Fruit fly (Drosophila melanogaster) whole organism, embryonic: Measurements from ENCODE around the gene CG6951.

Source experiments
- B-H2 ChIP-seq: fragments of 200-800 bp; sonication (Bioruptor generic); optimal IDR thresholded peaks from 2 replicates; lab custom pipeline; 2018; ENCODE audit warnings: missing biosample characterization, mild to moderate bottlenecking, missing genetic modification characterization
- BEAF-32 ChIP-seq: fragments of 200-800 bp; sonication (Bioruptor generic); optimal IDR thresholded peaks from 3 replicates; lab custom pipeline; 2017; ENCODE audit warnings: missing biosample characterization, missing genetic modification characterization, mild to moderate bottlenecking, moderate library complexity, missing genetic modification reagents
- CG10431 ChIP-seq: fragments of 200-800 bp; sonication (Bioruptor generic); optimal IDR thresholded peaks from 3 replicates; lab custom pipeline; 2018; ENCODE audit warnings: missing biosample characterization, mild to moderate bottlenecking, missing genetic modification characterization
- CG11695 ChIP-seq: fragments of 200-800 bp; sonication (Bioruptor generic); IDR thresholded peaks from 3 replicates; pipeline ENCODE4 v1.3.6; 2022; ENCODE audit warnings: missing biosample characterization, missing genetic modification characterization
- CG12104 ChIP-seq: fragments of 200-800 bp; sonication (Bioruptor generic); optimal IDR thresholded peaks from 3 replicates; lab custom pipeline; 2016; ENCODE audit warnings: missing biosample characterization, missing genetic modification characterization
- CG12659 ChIP-seq: fragments of 200-800 bp; sonication (Bioruptor generic); optimal IDR thresholded peaks from 3 replicates; lab custom pipeline; 2017; ENCODE audit warnings: mild to moderate bottlenecking, missing biosample characterization, missing genetic modification reagents, missing genetic modification characterization
- CG12744 ChIP-seq: fragments of 200-800 bp; sonication (Bioruptor generic); optimal IDR thresholded peaks from 2 replicates; lab custom pipeline; 2016; ENCODE audit warnings: missing biosample characterization, missing genetic modification characterization
- CG15696 ChIP-seq: fragments of 200-800 bp; sonication (Bioruptor generic); optimal IDR thresholded peaks from 2 replicates; lab custom pipeline; 2019; ENCODE audit warnings: missing biosample characterization, mild to moderate bottlenecking, missing genetic modification characterization, moderate library complexity
- CG1647 ChIP-seq: fragments of 200-800 bp; sonication (Bioruptor generic); optimal IDR thresholded peaks from 3 replicates; lab custom pipeline; 2016; ENCODE audit warnings: missing biosample characterization, missing genetic modification characterization
- CG17829 ChIP-seq: fragments of 200-800 bp; optimal IDR thresholded peaks from 2 replicates; lab custom pipeline; 2019; ENCODE audit warnings: missing biosample characterization, mild to moderate bottlenecking, missing genetic modification characterization, moderate library complexity
- CG1792 ChIP-seq: fragments of 200-800 bp; sonication (Bioruptor generic); optimal IDR thresholded peaks from 2 replicates; lab custom pipeline; 2016; ENCODE audit warnings: missing biosample characterization, missing genetic modification characterization
- CG30403 ChIP-seq: fragments of 200-800 bp; sonication (Bioruptor generic); optimal IDR thresholded peaks from 3 replicates; lab custom pipeline; 2016; ENCODE audit warnings: missing biosample characterization, missing genetic modification characterization
- CG31388 ChIP-seq: fragments of 200-800 bp; sonication (Bioruptor generic); optimal IDR thresholded peaks from 2 replicates; lab custom pipeline; 2016; ENCODE audit warnings: missing biosample characterization, missing genetic modification characterization
- CG32772 ChIP-seq: fragments of 200-800 bp; sonication (Bioruptor generic); IDR thresholded peaks from 2 replicates; pipeline ENCODE4 v1.3.6; 2022; ENCODE audit warnings: missing biosample characterization, missing genetic modification characterization
- CG3726 ChIP-seq: fragments of 200-800 bp; sonication (Bioruptor generic); IDR thresholded peaks from 3 replicates; pipeline ENCODE4, ENCODE4 v1.3.6; 2022; ENCODE audit warnings: missing biosample characterization, missing genetic modification characterization
- CG4730 ChIP-seq: fragments of 200-800 bp; sonication (Bioruptor generic); IDR thresholded peaks from 2 replicates; pipeline ENCODE4 v1.3.6; 2022; ENCODE audit warnings: missing biosample characterization, missing genetic modification characterization
- CG5180 ChIP-seq: fragments of 200-800 bp; sonication (Bioruptor generic); optimal IDR thresholded peaks from 3 replicates; lab custom pipeline; 2017; ENCODE audit warnings: missing biosample characterization, missing genetic modification characterization, mild to moderate bottlenecking, moderate library complexity, missing genetic modification reagents
- CG6254 ChIP-seq: fragments of 200-800 bp; sonication (Bioruptor generic); optimal IDR thresholded peaks from 3 replicates; lab custom pipeline; 2017; ENCODE audit warnings: mild to moderate bottlenecking, missing biosample characterization, missing genetic modification reagents, missing genetic modification characterization
- CG6813 ChIP-seq: fragments of 200-800 bp; sonication (Bioruptor generic); optimal IDR thresholded peaks from 2 replicates; lab custom pipeline; 2017; ENCODE audit warnings: missing biosample characterization, missing genetic modification characterization, mild to moderate bottlenecking, moderate library complexity, missing genetic modification reagents
- CG7271 ChIP-seq: fragments of 200-800 bp; sonication (Bioruptor generic); optimal IDR thresholded peaks from 2 replicates; lab custom pipeline; 2018; ENCODE audit warnings: missing biosample characterization, mild to moderate bottlenecking, missing genetic modification characterization, moderate library complexity
- CG7357 ChIP-seq: fragments of 200-800 bp; sonication (Bioruptor generic); IDR thresholded peaks from 3 replicates; pipeline ENCODE4 v1.3.6; 2022; ENCODE audit warnings: missing biosample characterization, missing genetic modification characterization
- CG7928 ChIP-seq: fragments of 200-800 bp; sonication (Bioruptor generic); optimal IDR thresholded peaks from 2 replicates; lab custom pipeline; 2017; ENCODE audit warnings: missing biosample characterization, mild to moderate bottlenecking, missing genetic modification characterization
- CG8281 ChIP-seq: fragments of 200-800 bp; sonication (Bioruptor generic); optimal IDR thresholded peaks from 2 replicates; lab custom pipeline; 2018; ENCODE audit warnings: missing biosample characterization, mild to moderate bottlenecking, missing genetic modification characterization, moderate library complexity
- CG8290 ChIP-seq, 3 experiments: fragments of 200-800 bp; sonication (Bioruptor generic); optimal IDR thresholded peaks; 2 replicates each; lab custom pipeline; 2016 to 2019; ENCODE audit warnings: missing biosample characterization in 3 of 3, missing genetic modification characterization in 3 of 3, mild to moderate bottlenecking in 2 of 3, moderate library complexity in 1 of 3
- CG9727 ChIP-seq: fragments of 200-800 bp; sonication (Bioruptor generic); optimal IDR thresholded peaks from 3 replicates; lab custom pipeline; 2017; ENCODE audit warnings: missing biosample characterization, mild to moderate bottlenecking, missing genetic modification characterization
- Chrac-16 ChIP-seq: fragments of 200-800 bp; sonication (Bioruptor generic); optimal IDR thresholded peaks from 3 replicates; lab custom pipeline; 2016; ENCODE audit warnings: missing biosample characterization, missing genetic modification characterization
- CrebB ChIP-seq: fragments of 200-800 bp; sonication (Bioruptor generic); optimal IDR thresholded peaks from 3 replicates; lab custom pipeline; 2018; ENCODE audit warnings: missing biosample characterization, mild to moderate bottlenecking, missing genetic modification characterization
- Dbx ChIP-seq: fragments of 200-800 bp; sonication (Bioruptor generic); IDR thresholded peaks from 3 replicates; pipeline ENCODE4 v1.3.6; 2022; ENCODE audit warnings: missing biosample characterization, missing genetic modification characterization
- Dref ChIP-seq: fragments of 200-800 bp; sonication (Bioruptor generic); IDR thresholded peaks from 2 replicates; pipeline ENCODE4 v1.3.6; 2022; ENCODE audit warnings: missing biosample characterization, missing genetic modification characterization
- HHEX ChIP-seq: fragments of 200-800 bp; sonication (Bioruptor generic); optimal IDR thresholded peaks from 3 replicates; lab custom pipeline; 2017; ENCODE audit warnings: missing biosample characterization, mild to moderate bottlenecking, missing genetic modification characterization, missing genetic modification reagents
- Hey ChIP-seq: fragments of 200-800 bp; sonication (Bioruptor generic); optimal IDR thresholded peaks from 3 replicates; lab custom pipeline; 2018; ENCODE audit warnings: missing biosample characterization, mild to moderate bottlenecking, missing genetic modification characterization
- Myb ChIP-seq: fragments of 200-800 bp; sonication (Bioruptor generic); optimal IDR thresholded peaks from 2 replicates; lab custom pipeline; 2016; ENCODE audit warnings: missing biosample characterization, missing genetic modification characterization
- TFAM ChIP-seq: fragments of 200-800 bp; sonication (Bioruptor generic); optimal IDR thresholded peaks from 2 replicates; lab custom pipeline; 2017; ENCODE audit warnings: missing biosample characterization, missing genetic modification characterization, inconsistent platforms
- Xrp1 ChIP-seq: fragments of 200-800 bp; sonication (Bioruptor generic); IDR thresholded peaks from 2 replicates; pipeline ENCODE4 v1.3.6; 2022; ENCODE audit warnings: missing biosample characterization, missing genetic modification characterization
- ab ChIP-seq: fragments of 200-800 bp; sonication (Bioruptor generic); optimal IDR thresholded peaks from 2 replicates; lab custom pipeline; 2016; ENCODE audit warnings: missing biosample characterization, missing genetic modification characterization
- az2 ChIP-seq: fragments of 200-800 bp; sonication (Bioruptor generic); optimal IDR thresholded peaks from 3 replicates; lab custom pipeline; 2016; ENCODE audit warnings: missing biosample characterization, missing genetic modification characterization
- exex ChIP-seq: fragments of 200-800 bp; sonication (Bioruptor generic); optimal IDR thresholded peaks from 4 replicates; lab custom pipeline; 2018; ENCODE audit warnings: missing biosample characterization, mild to moderate bottlenecking, missing genetic modification characterization, moderate library complexity
- gcm ChIP-seq: fragments of 200-800 bp; sonication (Bioruptor generic); optimal IDR thresholded peaks from 2 replicates; lab custom pipeline; 2019; ENCODE audit warnings: missing biosample characterization, mild to moderate bottlenecking, missing genetic modification characterization, moderate library complexity
- ind ChIP-seq: fragments of 200-800 bp; sonication (Bioruptor generic); optimal IDR thresholded peaks from 3 replicates; lab custom pipeline; 2016; ENCODE audit warnings: missing biosample characterization, missing genetic modification characterization
- jumu ChIP-seq: fragments of 200-800 bp; sonication (Bioruptor generic); optimal IDR thresholded peaks from 3 replicates; lab custom pipeline; 2016; ENCODE audit warnings: missing biosample characterization, missing genetic modification characterization
- lola ChIP-seq, 3 experiments: fragments of >200 bp in 2 of 3; fragments of 200-800 bp in 1 of 3; sonication (Bioruptor generic) in 1 of 3; optimal IDR thresholded peaks; 2 replicates each; lab custom pipeline; 2017 to 2019; ENCODE audit warnings: missing biosample characterization in 3 of 3, missing genetic modification characterization in 3 of 3, mild to moderate bottlenecking in 1 of 3, moderate library complexity in 1 of 3
- sd ChIP-seq: fragments of 200-800 bp; sonication (Bioruptor generic); optimal IDR thresholded peaks from 3 replicates; lab custom pipeline; 2018; ENCODE audit warnings: missing biosample characterization, mild to moderate bottlenecking, missing genetic modification characterization, moderate library complexity
- shn ChIP-seq: fragments of 200-800 bp; sonication (Bioruptor generic); optimal IDR thresholded peaks from 3 replicates; lab custom pipeline; 2016; ENCODE audit warnings: missing biosample characterization, missing genetic modification characterization
- slbo ChIP-seq: fragments of 200-800 bp; sonication (Bioruptor generic); IDR thresholded peaks from 2 replicates; pipeline ENCODE4 v1.3.6; 2022; ENCODE audit warnings: missing biosample characterization, missing genetic modification characterization
- slp2 ChIP-seq: fragments of 200-800 bp; sonication (Bioruptor generic); optimal IDR thresholded peaks from 2 replicates; lab custom pipeline; 2016; ENCODE audit warnings: missing biosample characterization, missing genetic modification characterization
- trh ChIP-seq: fragments of 200-800 bp; sonication (Bioruptor generic); optimal IDR thresholded peaks from 2 replicates; lab custom pipeline; 2016; ENCODE audit warnings: missing biosample characterization, missing genetic modification characterization
- zen ChIP-seq: fragments of 200-800 bp; sonication (Bioruptor generic); optimal IDR thresholded peaks from 3 replicates; lab custom pipeline; 2018; ENCODE audit warnings: missing biosample characterization, mild to moderate bottlenecking, missing genetic modification characterization, moderate library complexity

Gene CG6951

DNA sequence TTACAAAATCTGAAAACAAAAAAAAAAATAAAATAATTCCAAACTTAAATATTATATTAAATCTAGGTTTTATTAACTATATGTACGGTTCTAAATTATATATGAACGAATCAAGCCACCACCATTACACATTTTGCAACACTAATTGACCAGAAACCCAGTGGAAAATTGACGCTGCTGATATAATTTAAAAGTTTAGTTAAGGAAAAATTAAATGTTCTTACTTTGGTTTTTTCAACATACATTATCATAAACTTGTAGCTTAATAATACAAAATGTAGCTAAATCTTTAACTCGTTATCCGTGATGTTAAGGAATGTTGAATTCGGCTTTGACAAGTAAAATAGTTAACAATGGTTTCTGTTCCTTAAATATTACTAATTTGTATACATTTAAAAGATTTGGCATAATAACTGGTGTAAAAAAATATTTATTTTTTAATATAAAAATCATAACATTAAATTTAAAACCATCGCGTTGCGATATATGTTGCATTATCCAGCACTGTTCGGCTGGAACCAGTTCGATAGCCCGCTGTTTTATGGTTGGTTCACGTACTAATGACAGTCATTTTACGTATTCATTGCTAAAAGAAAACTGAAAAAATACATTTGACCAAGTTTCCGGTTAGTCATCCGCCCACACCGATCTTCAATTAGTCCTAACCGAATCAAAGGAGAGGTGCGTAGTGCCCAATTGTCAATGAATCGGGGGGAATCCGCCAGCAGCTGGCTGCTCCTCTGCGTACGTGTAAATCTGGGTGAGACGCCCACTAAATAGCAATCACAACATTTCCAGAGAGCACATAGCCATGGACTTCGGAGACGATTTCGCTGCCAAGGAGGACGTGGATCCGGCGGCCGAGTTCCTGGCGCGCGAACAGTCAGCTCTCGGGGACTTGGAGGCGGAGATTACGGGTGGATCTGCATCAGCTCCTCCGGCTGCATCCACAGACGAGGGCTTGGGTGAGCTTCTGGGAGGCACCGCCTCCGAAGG, 1.2 kb downstream of the CG6951 start (continued):
- no peak for TF ChIP-seq CG12744 (GFP tag; lab: Kevin White, UChicago)
- peak; percentile 56 for TF ChIP-seq CG32772 (GFP tag; lab: Robert Waterston, UW)
- TF ChIP-seq BEAF-32: peak; percentile 76
- TF ChIP-seq CG6254 (GFP tag; lab: Kevin White, UChicago): no peak
- peak; percentile 34 for TF ChIP-seq CG17829 (tag; lab: Kevin White, UChicago)
- TF ChIP-seq CG30403 (GFP tag; lab: Kevin White, UChicago): peak; percentile 71
- TF ChIP-seq jumu: no peak
- TF ChIP-seq trh: peak; percentile 3
- TF ChIP-seq CG7928: peak; percentile 21
- TF ChIP-seq gcm (GFP tag; lab: Kevin White, UChicago): peak; percentile 83
- TF ChIP-seq CrebB (tag; lab: Kevin White, UChicago): peak; percentile 14
- TF ChIP-seq CG4730: peak; percentile 48; the same call in 1 of the 2 replicates
- TF ChIP-seq exex: no peak
- TF ChIP-seq B-H2 (GFP tag; lab: Kevin White, UChicago): peak; percentile 39
- TF ChIP-seq CG31388 (GFP tag; lab: Kevin White, UChicago): peak; percentile 15
- TF ChIP-seq CG11695 (GFP tag; lab: Robert Waterston, UW): peak; percentile 49; the same call in 2 of the 3 replicates
- no peak for TF ChIP-seq CG15696 (tag; lab: Kevin White, UChicago)
- no peak for TF ChIP-seq Hey (tag; lab: Kevin White, UChicago)
- TF ChIP-seq ab (GFP tag; lab: Kevin White, UChicago): no peak
- peak; percentile 0 for TF ChIP-seq CG6813
- TF ChIP-seq slp2: no peak
- TF ChIP-seq CG12104: peak; percentile 28
- TF ChIP-seq CG5180 (GFP tag; lab: Kevin White, UChicago): peak; percentile 10
- TF ChIP-seq Dbx (GFP tag; lab: Robert Waterston, UW): peak; percentile 24; the same call in 2 of the 3 replicates
- TF ChIP-seq CG10431 (GFP tag; lab: Kevin White, UChicago): no peak
- TF ChIP-seq CG3726 (GFP tag; lab: Robert Waterston, UW): no peak
- TF ChIP-seq slbo (GFP tag; lab: Robert Waterston, UW): peak; percentile 66
- peak in 1 of 3 experiments; percentile 53 for TF ChIP-seq lola (GFP tag; optimal IDR thresholded peaks at IDR 0.05; lab: Kevin White, UChicago)
- peak; percentile 27 for TF ChIP-seq az2 (GFP tag; lab: Kevin White, UChicago)
- TF ChIP-seq TFAM (GFP tag; lab: Kevin White, UChicago): no peak
- no peak for TF ChIP-seq shn (GFP tag; lab: Kevin White, UChicago)
- peak; percentile 74 for TF ChIP-seq zen (tag; lab: Kevin White, UChicago)
- peak; percentile 65 for TF ChIP-seq CG9727 (GFP tag; lab: Kevin White, UChicago)
- TF ChIP-seq CG8281 (tag; lab: Kevin White, UChicago): no peak
- TF ChIP-seq CG8290 (GFP tag; optimal IDR thresholded peaks at IDR 0.05; lab: Kevin White, UChicago): no peak
- peak in 1 of 2 experiments; percentile 48 for TF ChIP-seq CG8290 (tag; optimal IDR thresholded peaks at IDR 0.05; lab: Kevin White, UChicago)
- peak; percentile 53 for TF ChIP-seq Chrac-16
- no peak; the same call in 2 of the 3 replicates for TF ChIP-seq CG7357
- TF ChIP-seq sd: no peak
- no peak for TF ChIP-seq CG1647 (GFP tag; lab: Kevin White, UChicago)
- TF ChIP-seq Myb: no peak
- no peak for TF ChIP-seq CG7271 (tag; lab: Kevin White, UChicago)
- TF ChIP-seq Dref (GFP tag; lab: Robert Waterston, UW): peak; percentile 65
- TF ChIP-seq CG12659 (GFP tag; lab: Kevin White, UChicago): peak; percentile 72
- TF ChIP-seq Xrp1 (GFP tag; lab: Robert Waterston, UW): peak; percentile 71
- TF ChIP-seq ind (GFP tag; lab: Kevin White, UChicago): peak; percentile 56
- peak; percentile 2 for TF ChIP-seq HHEX (GFP tag; lab: Kevin White, UChicago)
- no peak for TF ChIP-seq CG1792 (GFP tag; lab: Kevin White, UChicago)
